Worm (Caenorhabditis elegans): ENCODE results near the gene srg-46.

DNA sequence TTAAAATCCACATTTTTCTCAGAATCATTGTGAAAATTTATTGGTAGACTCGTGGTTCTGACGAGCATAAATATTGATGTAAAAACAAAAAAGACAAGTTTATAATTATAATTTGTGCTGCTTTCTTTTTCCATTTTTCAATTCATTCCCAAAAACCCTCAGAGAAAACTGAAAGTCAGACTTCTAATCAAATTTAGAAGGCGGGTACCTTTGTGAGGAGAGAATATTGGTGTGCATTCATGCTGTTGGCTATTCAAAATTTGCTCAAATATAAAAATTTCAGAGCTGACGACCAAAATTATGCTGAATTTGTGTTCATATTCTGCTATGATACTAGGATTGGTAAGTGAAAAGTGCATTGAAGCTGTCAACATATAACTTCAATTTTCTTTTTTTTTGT lies 3.5 kb downstream of the srg-46 start, which contains the start of gene srx-125:
- no peak for TF ChIP-seq ceh-82 (tag; optimal IDR thresholded peaks at IDR 0.05)
- TF ChIP-seq nhr-129 (tag; optimal IDR thresholded peaks at IDR 0.05) = no peak
- no peak for TF ChIP-seq ZK546.5 (tag; optimal IDR thresholded peaks at IDR 0.05)
